Fruit fly (Drosophila melanogaster) whole organism, embryonic: Measurements from ENCODE around the gene Spps.

Experiments used
- Asciz ChIP-seq: fragments of 200-800 bp; sonication (Bioruptor generic); optimal IDR thresholded peaks from 2 replicates; lab custom pipeline; 2017; ENCODE audit warnings: missing biosample characterization, mild to moderate bottlenecking, missing genetic modification characterization, missing genetic modification reagents
- Bdp1 ChIP-seq: fragments of 200-800 bp; sonication (Bioruptor generic); optimal IDR thresholded peaks from 3 replicates; lab custom pipeline; 2016; ENCODE audit warnings: missing biosample characterization, missing genetic modification characterization
- BtbVII ChIP-seq: fragments of 200-800 bp; sonication (Bioruptor generic); optimal IDR thresholded peaks from 3 replicates; lab custom pipeline; 2017; ENCODE audit warnings: missing biosample characterization, mild to moderate bottlenecking, missing genetic modification characterization
- CG10209 ChIP-seq: fragments of 200-800 bp; sonication (Bioruptor generic); optimal IDR thresholded peaks from 3 replicates; lab custom pipeline; 2017; ENCODE audit warnings: missing biosample characterization, mild to moderate bottlenecking, missing genetic modification characterization, missing genetic modification reagents
- CG10462 ChIP-seq: fragments of 200-800 bp; sonication (Bioruptor generic); optimal IDR thresholded peaks from 2 replicates; lab custom pipeline; 2016; ENCODE audit warnings: missing biosample characterization, missing genetic modification characterization
- CG10543 ChIP-seq: fragments of 200-800 bp; sonication (Bioruptor generic); optimal IDR thresholded peaks from 3 replicates; lab custom pipeline; 2017; ENCODE audit warnings: missing biosample characterization, mild to moderate bottlenecking, missing genetic modification characterization, moderate library complexity
- CG10654 ChIP-seq: fragments of 200-800 bp; sonication (Bioruptor generic); optimal IDR thresholded peaks from 2 replicates; lab custom pipeline; 2016; ENCODE audit warnings: missing biosample characterization, missing genetic modification characterization
- CG10959 ChIP-seq: fragments of 200-800 bp; sonication (Bioruptor generic); IDR thresholded peaks from 2 replicates; pipeline ENCODE4 v1.3.6; 2022; ENCODE audit warnings: missing biosample characterization, missing genetic modification characterization
- CG11247 ChIP-seq: fragments of 200-800 bp; sonication (Bioruptor generic); IDR thresholded peaks from 2 replicates; pipeline ENCODE4 v1.3.6; 2022; ENCODE audit warnings: missing biosample characterization, missing genetic modification characterization
- CG11398 ChIP-seq: fragments of 200-800 bp; sonication (Bioruptor generic); optimal IDR thresholded peaks from 2 replicates; lab custom pipeline; 2016; ENCODE audit warnings: missing biosample characterization, missing genetic modification characterization
- CG11504 ChIP-seq: fragments of 200-800 bp; sonication (Bioruptor generic); optimal IDR thresholded peaks from 3 replicates; lab custom pipeline; 2019; ENCODE audit warnings: missing biosample characterization, mild to moderate bottlenecking, missing genetic modification characterization, moderate library complexity
- CG15073 ChIP-seq: fragments of 200-800 bp; sonication (Bioruptor generic); optimal IDR thresholded peaks from 2 replicates; lab custom pipeline; 2016; ENCODE audit warnings: missing biosample characterization, missing genetic modification characterization
- CG1602 ChIP-seq: fragments of 200-800 bp; sonication (Bioruptor generic); optimal IDR thresholded peaks from 3 replicates; lab custom pipeline; 2016; ENCODE audit warnings: missing biosample characterization, missing genetic modification characterization
- CG2712 ChIP-seq: fragments of 200-800 bp; optimal IDR thresholded peaks from 3 replicates; lab custom pipeline; 2019; ENCODE audit warnings: missing biosample characterization, mild to moderate bottlenecking, missing genetic modification characterization, moderate library complexity
- CG31388 ChIP-seq: fragments of 200-800 bp; sonication (Bioruptor generic); optimal IDR thresholded peaks from 2 replicates; lab custom pipeline; 2016; ENCODE audit warnings: missing biosample characterization, missing genetic modification characterization
- CG3847 ChIP-seq: fragments of 200-800 bp; sonication (Bioruptor generic); IDR thresholded peaks from 2 replicates; pipeline ENCODE4 v1.3.6; 2022; ENCODE audit warnings: missing biosample characterization, missing genetic modification characterization
- CG4328 ChIP-seq: fragments of 200-800 bp; sonication (Bioruptor generic); optimal IDR thresholded peaks from 3 replicates; lab custom pipeline; 2017; ENCODE audit warnings: missing biosample characterization, missing genetic modification reagents, missing genetic modification characterization
- CG6254 ChIP-seq: fragments of 200-800 bp; sonication (Bioruptor generic); optimal IDR thresholded peaks from 3 replicates; lab custom pipeline; 2017; ENCODE audit warnings: mild to moderate bottlenecking, missing biosample characterization, missing genetic modification reagents, missing genetic modification characterization
- CG6272 ChIP-seq: fragments of 200-800 bp; sonication (Bioruptor generic); IDR thresholded peaks from 2 replicates; pipeline ENCODE4 v1.3.6; 2022; ENCODE audit warnings: missing biosample characterization, missing genetic modification characterization
- CG6683 ChIP-seq: fragments of 200-800 bp; sonication (Bioruptor generic); optimal IDR thresholded peaks from 2 replicates; lab custom pipeline; 2017; ENCODE audit warnings: missing biosample characterization, mild to moderate bottlenecking, missing genetic modification characterization, missing genetic modification reagents
- CG8281 ChIP-seq: fragments of 200-800 bp; sonication (Bioruptor generic); optimal IDR thresholded peaks from 2 replicates; lab custom pipeline; 2018; ENCODE audit warnings: missing biosample characterization, mild to moderate bottlenecking, missing genetic modification characterization, moderate library complexity
- CG9215 ChIP-seq: fragments of 200-800 bp; sonication (Bioruptor generic); IDR thresholded peaks from 2 replicates; pipeline ENCODE4 v1.3.6; 2022; ENCODE audit warnings: missing biosample characterization, missing genetic modification characterization
- Dek ChIP-seq: fragments of 200-800 bp; sonication (Bioruptor generic); optimal IDR thresholded peaks from 3 replicates; lab custom pipeline; 2019; ENCODE audit warnings: missing biosample characterization, mild to moderate bottlenecking, missing genetic modification characterization, moderate library complexity
- Eip74EF ChIP-seq, 2 experiments: fragments of 200-800 bp in 1 of 2; fragments of >200 bp in 1 of 2; sonication (Bioruptor generic) in 1 of 2; optimal IDR thresholded peaks; 2 replicates each; lab custom pipeline; 2017 to 2019; ENCODE audit warnings: missing biosample characterization in 2 of 2, missing genetic modification characterization in 2 of 2, mild to moderate bottlenecking in 1 of 2, moderate library complexity in 1 of 2
- Fer1 ChIP-seq: fragments of 200-800 bp; sonication (Bioruptor generic); optimal IDR thresholded peaks from 2 replicates; lab custom pipeline; 2017; ENCODE audit warnings: missing biosample characterization, mild to moderate bottlenecking, missing genetic modification characterization
- Kr ChIP-seq: fragments of 200-800 bp; sonication (Bioruptor generic); optimal IDR thresholded peaks from 2 replicates; lab custom pipeline; 2017; ENCODE audit warnings: missing biosample characterization, mild to moderate bottlenecking, missing genetic modification characterization
- Mad ChIP-seq: fragments of 200-800 bp; sonication (Bioruptor generic); optimal IDR thresholded peaks from 2 replicates; lab custom pipeline; 2016; ENCODE audit warnings: missing biosample characterization, missing genetic modification characterization
- Meics ChIP-seq: fragments of 200-800 bp; sonication (Bioruptor generic); optimal IDR thresholded peaks from 2 replicates; lab custom pipeline; 2017; ENCODE audit warnings: missing biosample characterization, mild to moderate bottlenecking, missing genetic modification characterization
- Myb ChIP-seq: fragments of 200-800 bp; sonication (Bioruptor generic); optimal IDR thresholded peaks from 2 replicates; lab custom pipeline; 2016; ENCODE audit warnings: missing biosample characterization, missing genetic modification characterization
- NC2α ChIP-seq: fragments of 200-800 bp; sonication (Bioruptor generic); optimal IDR thresholded peaks from 2 replicates; lab custom pipeline; 2016; ENCODE audit warnings: missing biosample characterization, missing genetic modification characterization
- Ravus ChIP-seq: fragments of 200-800 bp; sonication (Bioruptor generic); IDR thresholded peaks from 2 replicates; pipeline ENCODE4 v1.3.6; 2022; ENCODE audit warnings: missing biosample characterization, missing genetic modification characterization
- az2 ChIP-seq: fragments of 200-800 bp; sonication (Bioruptor generic); optimal IDR thresholded peaks from 3 replicates; lab custom pipeline; 2016; ENCODE audit warnings: missing biosample characterization, missing genetic modification characterization
- bcd ChIP-seq: fragments of 200-800 bp; sonication (Bioruptor generic); optimal IDR thresholded peaks from 2 replicates; lab custom pipeline; 2017; ENCODE audit warnings: missing biosample characterization, mild to moderate bottlenecking, missing genetic modification characterization
- br ChIP-seq: fragments of >200 bp; optimal IDR thresholded peaks from 2 replicates; lab custom pipeline; 2017
- cato ChIP-seq: fragments of 200-800 bp; sonication (Bioruptor generic); optimal IDR thresholded peaks from 2 replicates; lab custom pipeline; 2016; ENCODE audit warnings: missing biosample characterization, missing genetic modification characterization, borderline replicate concordance
- cg ChIP-seq: fragments of 200-800 bp; sonication (Bioruptor generic); optimal IDR thresholded peaks from 3 replicates; lab custom pipeline; 2019; ENCODE audit warnings: missing biosample characterization, mild to moderate bottlenecking, missing genetic modification characterization, moderate library complexity
- ci ChIP-seq: fragments of 200-800 bp; sonication (Bioruptor generic); IDR thresholded peaks from 3 replicates; pipeline ENCODE4 v1.3.6; 2022; ENCODE audit warnings: missing biosample characterization, missing genetic modification characterization
- ems ChIP-seq: fragments of 200-800 bp; sonication (Bioruptor generic); optimal IDR thresholded peaks from 3 replicates; lab custom pipeline; 2016; ENCODE audit warnings: missing biosample characterization, missing genetic modification characterization
- ewg ChIP-seq: fragments of 200-800 bp; sonication (Bioruptor generic); optimal IDR thresholded peaks from 3 replicates; lab custom pipeline; 2017; ENCODE audit warnings: mild to moderate bottlenecking, missing biosample characterization, missing genetic modification reagents, missing genetic modification characterization
- ham ChIP-seq: fragments of 200-800 bp; sonication (Bioruptor generic); IDR thresholded peaks from 2 replicates; pipeline ENCODE4 v1.3.6; 2022; ENCODE audit warnings: missing biosample characterization, missing genetic modification characterization
- otp ChIP-seq: fragments of 200-800 bp; sonication (Bioruptor generic); IDR thresholded peaks from 3 replicates; pipeline ENCODE4, ENCODE4 v1.3.6; 2022; ENCODE audit warnings: missing biosample characterization, missing genetic modification characterization
- peb ChIP-seq: fragments of 200-800 bp; sonication (Bioruptor generic); IDR thresholded peaks from 2 replicates; pipeline ENCODE4 v1.3.6; 2022; ENCODE audit warnings: missing biosample characterization, missing genetic modification characterization
- phol ChIP-seq: fragments of 200-800 bp; sonication (Bioruptor generic); optimal IDR thresholded peaks from 3 replicates; lab custom pipeline; 2018; ENCODE audit warnings: missing biosample characterization, mild to moderate bottlenecking, missing genetic modification characterization, moderate library complexity
- prd ChIP-seq, 3 experiments: fragments of >200 bp in 2 of 3; fragments of 200-800 bp in 1 of 3; sonication (Bioruptor generic) in 1 of 3; optimal IDR thresholded peaks in 2 of 3; IDR thresholded peaks in 1 of 3; 2 replicates in 2 of 3; 3 replicates in 1 of 3; pipeline versions ENCODE4 v1.3.6 to Lab custom; 2017 to 2022; ENCODE audit warnings: missing biosample characterization in 1 of 3, missing genetic modification characterization in 1 of 3
- pros ChIP-seq: fragments of 200-800 bp; sonication (Bioruptor generic); optimal IDR thresholded peaks from 3 replicates; lab custom pipeline; 2019; ENCODE audit warnings: missing biosample characterization, mild to moderate bottlenecking, missing genetic modification characterization, moderate library complexity
- pum ChIP-seq: fragments of 200-800 bp; sonication (Bioruptor generic); optimal IDR thresholded peaks from 2 replicates; lab custom pipeline; 2016; ENCODE audit warnings: missing biosample characterization, missing genetic modification characterization
- rib ChIP-seq: fragments of 200-800 bp; sonication (Bioruptor generic); IDR thresholded peaks from 2 replicates; pipeline ENCODE4 v1.3.6; 2022; ENCODE audit warnings: missing biosample characterization, missing genetic modification characterization
- slp2 ChIP-seq: fragments of 200-800 bp; sonication (Bioruptor generic); optimal IDR thresholded peaks from 2 replicates; lab custom pipeline; 2016; ENCODE audit warnings: missing biosample characterization, missing genetic modification characterization
- yki ChIP-seq: fragments of >200 bp; optimal IDR thresholded peaks from 3 replicates; lab custom pipeline; 2018

Gene Spps

dm6 chr3R:24230423-24231205, 3.9 kb upstream of the Spps start, which contains the start of gene mask (continued):
- TF ChIP-seq CG9215 (GFP tag; lab: Robert Waterston, UW) (0 out of 2 replicates have a peak, but pooled peaks have one; percentile 40), Kr (GFP tag; lab: Kevin White, UChicago) (peak; percentile 68), CG15073 (GFP tag; lab: Kevin White, UChicago) (no peak), slp2 (peak; percentile 81), CG6272 (GFP tag; lab: Robert Waterston, UW) (peak; percentile 66), CG11398 (GFP tag; lab: Kevin White, UChicago) (peak; percentile 64), ewg (GFP tag; lab: Kevin White, UChicago) (peak; percentile 43), yki (no peak), CG11504 (no peak), CG10209 (peak; percentile 74), CG6683 (peak; percentile 0), CG10462 (GFP tag; lab: Kevin White, UChicago) (no peak), CG10654 (GFP tag; lab: Kevin White, UChicago) (peak; percentile 75), CG2712 (peak; percentile 52), Asciz (GFP tag; lab: Kevin White, UChicago) (peak; percentile 55), peb (GFP tag; lab: Robert Waterston, UW) (no peak), CG10543 (peak; percentile 92), Myb (GFP tag; lab: Kevin White, UChicago) (peak; percentile 64), ems (GFP tag; lab: Kevin White, UChicago) (peak; percentile 48), otp (GFP tag; lab: Robert Waterston, UW) (peak; percentile 91), bcd (GFP tag; lab: Kevin White, UChicago) (peak; percentile 88), Bdp1 (GFP tag; lab: Kevin White, UChicago) (peak; percentile 77), CG11247 (GFP tag; lab: Robert Waterston, UW) (peak; percentile 87), prd (optimal IDR thresholded peaks at IDR 0.05; lab: Kevin White, UChicago) (no peak), prd (GFP tag; IDR thresholded peaks at IDR 0.05; lab: Robert Waterston, UW) (peak; percentile 44; the same call in 2 of the 3 replicates), Mad (GFP tag; lab: Kevin White, UChicago) (peak; percentile 75), Dek (no peak), pros (GFP tag; lab: Kevin White, UChicago) (no peak), CG1602 (GFP tag; lab: Kevin White, UChicago) (peak; percentile 42), br (lab: Kevin White, UChicago) (no peak), ci (peak; percentile 93), CG3847 (GFP tag; lab: Robert Waterston, UW) (peak; percentile 78), pum (peak; percentile 19), Ravus (GFP tag; lab: Robert Waterston, UW) (no peak), cg (GFP tag; lab: Kevin White, UChicago) (peak; percentile 52), CG4328 (GFP tag; lab: Kevin White, UChicago) (peak; percentile 83), BtbVII (GFP tag; lab: Kevin White, UChicago) (peak; percentile 76), cato (peak; percentile 61), CG10959 (GFP tag; lab: Robert Waterston, UW) (peak; percentile 68), az2 (peak; percentile 46), CG8281 (tag; lab: Kevin White, UChicago) (no peak), Eip74EF (GFP tag; optimal IDR thresholded peaks at IDR 0.05; lab: Kevin White, UChicago) (peak in 1 of 2 experiments; percentile 25), rib (no peak; the same call in 1 of the 2 replicates), Meics (GFP tag; lab: Kevin White, UChicago) (peak; percentile 85), CG6254 (peak; percentile 44), NC2α (GFP tag; lab: Kevin White, UChicago) (peak; percentile 38), CG31388 (GFP tag; lab: Kevin White, UChicago) (no peak), ham (GFP tag; lab: Robert Waterston, UW) (0 out of 2 replicates have a peak, but pooled peaks have one; percentile 25), phol (tag; lab: Kevin White, UChicago) (peak; percentile 98), Fer1 (peak; percentile 72)
